Worm (Caenorhabditis elegans) whole organism, L4 larva: ENCODE results near the gene EEED8.12.

Experiments
- F10B5.3 ChIP-seq: sonication (generic microtip); optimal IDR thresholded peaks from 2 replicates; lab custom pipeline; 2016; ENCODE audit warnings: mild to moderate bottlenecking, missing genetic modification characterization, missing compliant biosample characterization
- F44E2.7 ChIP-seq: fragments of 200-800 bp; sonication (Bioruptor generic); IDR thresholded peaks from 2 replicates; pipeline ENCODE4 v2.1.2; 2022; ENCODE audit warnings: missing genetic modification characterization, missing compliant biosample characterization
- T20F7.1 ChIP-seq: fragments of 200-800 bp; sonication (Bioruptor generic); optimal IDR thresholded peaks from 2 replicates; lab custom pipeline; 2018; ENCODE audit warnings: mild to moderate bottlenecking, missing genetic modification characterization, missing compliant biosample characterization
- Y105C5A.15 ChIP-seq: fragments of 200-800 bp; sonication (Bioruptor generic); IDR thresholded peaks from 2 replicates; pipeline ENCODE4 v1.3.6; 2022; ENCODE audit warnings: missing genetic modification characterization, missing compliant biosample characterization
- Y48G9A.11 ChIP-seq: fragments of 200-800 bp; sonication (Bioruptor generic); IDR thresholded peaks from 2 replicates; pipeline ENCODE4 v1.3.6; 2022; ENCODE audit warnings: missing genetic modification reagents, missing genetic modification characterization, missing compliant biosample characterization
- ZK337.2 ChIP-seq: fragments of 200-800 bp; sonication (Bioruptor generic); IDR thresholded peaks from 2 replicates; pipeline ENCODE4 v1.3.6; 2022; ENCODE audit warnings: missing genetic modification reagents, missing genetic modification characterization, missing compliant biosample characterization
- ZK546.5 ChIP-seq, 2 experiments: sonication (generic microtip); optimal IDR thresholded peaks; 2 replicates each; lab custom pipeline; 2017; ENCODE audit warnings: missing biosample characterization in 2 of 2, missing genetic modification characterization in 2 of 2
- ceh-20 ChIP-seq: fragments of 200-800 bp; sonication (Bioruptor generic); IDR thresholded peaks from 2 replicates; pipeline ENCODE4 v1.3.6; 2022; ENCODE audit warnings: missing genetic modification reagents, missing genetic modification characterization, missing compliant biosample characterization
- ceh-44 ChIP-seq: fragments of 200-800 bp; sonication (Bioruptor generic); IDR thresholded peaks from 2 replicates; pipeline ENCODE4 v1.3.6; 2022; ENCODE audit warnings: missing genetic modification reagents, missing genetic modification characterization, missing compliant biosample characterization
- ces-1 ChIP-seq: fragments of 150-350 bp; sonication (generic microtip); optimal IDR thresholded peaks from 4 replicates; lab custom pipeline; 2014; ENCODE audit warnings: missing biosample characterization, missing genetic modification reagents, missing genetic modification characterization
- cey-2 ChIP-seq: sonication (generic microtip); optimal IDR thresholded peaks from 3 replicates; lab custom pipeline; 2017; ENCODE audit warnings: missing genetic modification characterization, mild to moderate bottlenecking, missing compliant biosample characterization, antibody characterized with exemption, borderline replicate concordance; ENCODE audit not compliant: insufficient read depth
- daf-8 ChIP-seq: fragments of 200-800 bp; sonication (Bioruptor generic); IDR thresholded peaks from 2 replicates; pipeline ENCODE4 v1.3.6; 2022; ENCODE audit warnings: missing genetic modification characterization, missing compliant biosample characterization
- dmd-8 ChIP-seq: fragments of 200-800 bp; sonication (Bioruptor generic); IDR thresholded peaks from 2 replicates; pipeline ENCODE4 v1.3.6; 2022; ENCODE audit warnings: missing genetic modification characterization, missing compliant biosample characterization
- dmd-9 ChIP-seq: fragments of 200-800 bp; sonication (Bioruptor generic); IDR thresholded peaks from 2 replicates; pipeline ENCODE4 v1.3.6; 2022; ENCODE audit warnings: missing genetic modification reagents, missing genetic modification characterization, missing compliant biosample characterization
- egl-43 ChIP-seq: fragments of 200-800 bp; sonication (Bioruptor generic); IDR thresholded peaks from 2 replicates; pipeline ENCODE4 v1.3.6; 2022; ENCODE audit warnings: missing genetic modification reagents, missing genetic modification characterization, missing compliant biosample characterization
- fos-1 ChIP-seq: fragments of 150-350 bp; optimal IDR thresholded peaks from 2 replicates; lab custom pipeline; 2014; ENCODE audit warnings: missing biosample characterization, missing genetic modification characterization
- hif-1 ChIP-seq, 2 experiments: sonication (generic microtip); optimal IDR thresholded peaks; 2 replicates each; lab custom pipeline; 2016 to 2017; ENCODE audit warnings: missing compliant biosample characterization in 2 of 2, missing genetic modification characterization in 2 of 2, missing genetic modification reagents in 2 of 2, missing genotype in 2 of 2, mild to moderate bottlenecking in 1 of 2
- hmg-1.1 ChIP-seq: fragments of 200-800 bp; sonication (Bioruptor generic); IDR thresholded peaks from 2 replicates; pipeline ENCODE4 v1.3.6; 2022; ENCODE audit warnings: missing genetic modification reagents, missing genetic modification characterization, missing compliant biosample characterization
- lim-7 ChIP-seq: fragments of 200-800 bp; sonication (Bioruptor generic); IDR thresholded peaks from 2 replicates; pipeline ENCODE4 v1.3.6; 2022; ENCODE audit warnings: missing genetic modification characterization, missing compliant biosample characterization
- lin-13 ChIP-seq: fragments of 150-350 bp; optimal IDR thresholded peaks from 2 replicates; lab custom pipeline; 2014; ENCODE audit warnings: missing biosample characterization, missing genetic modification reagents, missing genetic modification characterization
- lin-38 ChIP-seq: fragments of 200-800 bp; sonication (Bioruptor generic); IDR thresholded peaks from 2 replicates; pipeline ENCODE4 v1.3.6; 2022; ENCODE audit warnings: missing genetic modification reagents, missing genetic modification characterization, missing compliant biosample characterization
- madf-5 ChIP-seq, 2 experiments: fragments of 200-800 bp; sonication (Bioruptor generic); IDR thresholded peaks; 2 replicates each; pipeline ENCODE4 v1.3.6; 2022; ENCODE audit warnings: missing compliant biosample characterization in 2 of 2, missing genetic modification characterization in 2 of 2
- mdl-1 ChIP-seq, 2 experiments: fragments of 150-350 bp in 1 of 2; sonication (generic microtip) in 1 of 2; optimal IDR thresholded peaks; 2 replicates each; lab custom pipeline; 2014 to 2017; ENCODE audit warnings: missing biosample characterization in 2 of 2, missing genetic modification characterization in 2 of 2
- mdt-29 ChIP-seq: fragments of 200-800 bp; sonication (Bioruptor generic); IDR thresholded peaks from 2 replicates; pipeline ENCODE4 v1.3.6; 2022; ENCODE audit warnings: missing genetic modification reagents, missing genetic modification characterization, missing compliant biosample characterization
- mes-2 ChIP-seq: sonication (generic microtip); optimal IDR thresholded peaks from 2 replicates; lab custom pipeline; 2016; ENCODE audit warnings: missing genotype, mild to moderate bottlenecking, missing genetic modification characterization, missing compliant biosample characterization; ENCODE audit not compliant: poor library complexity, severe bottlenecking
- mxl-3 ChIP-seq: fragments of 200-800 bp; sonication (Bioruptor generic); optimal IDR thresholded peaks from 2 replicates; lab custom pipeline; 2018; ENCODE audit warnings: mild to moderate bottlenecking, missing genetic modification characterization, missing compliant biosample characterization
- nhr-10 ChIP-seq: fragments of 150-350 bp; optimal IDR thresholded peaks from 2 replicates; lab custom pipeline; 2014; ENCODE audit warnings: missing biosample characterization, missing genetic modification characterization
- nhr-102 ChIP-seq: sonication (generic microtip); optimal IDR thresholded peaks from 2 replicates; lab custom pipeline; 2016; ENCODE audit warnings: mild to moderate bottlenecking, missing genetic modification characterization, moderate library complexity, missing compliant biosample characterization
- nhr-42 ChIP-seq: fragments of 200-800 bp; sonication (Bioruptor generic); IDR thresholded peaks from 2 replicates; pipeline ENCODE4 v1.3.6; 2022; ENCODE audit warnings: missing genetic modification characterization, missing compliant biosample characterization
- nhr-48 ChIP-seq: sonication (generic microtip); optimal IDR thresholded peaks from 2 replicates; lab custom pipeline; 2016; ENCODE audit warnings: mild to moderate bottlenecking, missing genetic modification characterization, missing compliant biosample characterization
- nhr-6 ChIP-seq: fragments of 150-350 bp; optimal IDR thresholded peaks from 2 replicates; lab custom pipeline; 2014; ENCODE audit warnings: missing biosample characterization, missing genetic modification characterization
- pha-4 ChIP-seq, 2 experiments: fragments of 150-350 bp in 1 of 2; fragments of 200-800 bp in 1 of 2; sonication (Bioruptor generic) in 1 of 2; IDR thresholded peaks in 1 of 2; optimal IDR thresholded peaks in 1 of 2; 2 replicates each; pipeline versions ENCODE4 v1.3.6 to Lab custom; 2014 to 2022; ENCODE audit warnings: missing genetic modification characterization in 2 of 2, missing genetic modification reagents in 2 of 2, missing biosample characterization in 1 of 2, missing compliant biosample characterization in 1 of 2
- php-3 ChIP-seq: fragments of 200-800 bp; sonication (Bioruptor generic); IDR thresholded peaks from 2 replicates; pipeline ENCODE4 v1.3.6; 2022; ENCODE audit warnings: missing genetic modification reagents, missing genetic modification characterization, missing compliant biosample characterization
- snpc-4 ChIP-seq: fragments of 150-350 bp; optimal IDR thresholded peaks from 2 replicates; lab custom pipeline; 2014; ENCODE audit warnings: missing biosample characterization, missing genetic modification characterization
- unc-130 ChIP-seq: sonication (generic microtip); optimal IDR thresholded peaks from 2 replicates; lab custom pipeline; 2016; ENCODE audit warnings: missing genetic modification reagents, missing genetic modification characterization, missing compliant biosample characterization
- unc-39 ChIP-seq: sonication (generic microtip); optimal IDR thresholded peaks from 2 replicates; lab custom pipeline; 2017; ENCODE audit warnings: missing biosample characterization, missing genetic modification characterization
- unc-62 ChIP-seq, 3 experiments: fragments of 150-350 bp in 1 of 3; sonication (generic microtip); optimal IDR thresholded peaks in 2 of 3; peaks in 1 of 3; 1 replicate in 1 of 3; 2 replicates in 2 of 3; lab custom pipeline; 2014 to 2017; ENCODE audit warnings: missing biosample characterization in 3 of 3, missing genetic modification characterization in 3 of 3, missing genetic modification reagents in 3 of 3, missing genotype in 1 of 3
- zfp-3 ChIP-seq: fragments of 200-800 bp; sonication (Bioruptor generic); conservative IDR thresholded peaks from 2 replicates; pipeline ENCODE4 v1.3.6; 2022; ENCODE audit warnings: missing genetic modification reagents, missing genetic modification characterization, missing compliant biosample characterization

The EEED8.12 gene

ce11 chrII:5408924-5409323, at the start of gene EEED8.12, which contains the start of gene EEED8.4:
Gene EEED8.12, minus strand, starts transcription at chrII:5409024.
Gene EEED8.4, plus strand, starts transcription at chrII:5409319.
- no peak for TF ChIP-seq dmd-9 (GFP tag; lab: Robert Waterston, UW)
- TF ChIP-seq hif-1 (tag; optimal IDR thresholded peaks at IDR 0.05; lab: Kevin White, UChicago) = no peak
- TF ChIP-seq F10B5.3 (tag; lab: Kevin White, UChicago) = no peak
- TF ChIP-seq mxl-3 = no peak
- no peak for TF ChIP-seq nhr-102 (tag; lab: Kevin White, UChicago)
- no peak for TF ChIP-seq ceh-20 (GFP tag; lab: Robert Waterston, UW)
- no peak for TF ChIP-seq nhr-48 (tag; lab: Kevin White, UChicago)
- TF ChIP-seq mdt-29 = no peak
- TF ChIP-seq lim-7 (GFP tag; lab: Robert Waterston, UW) = no peak
- no peak for TF ChIP-seq pha-4 (GFP tag; IDR thresholded peaks at IDR 0.05; lab: Robert Waterston, UW)
- no peak for TF ChIP-seq pha-4 (tag; optimal IDR thresholded peaks at IDR 0.05; lab: Kevin White, UChicago)
- no peak for TF ChIP-seq mdl-1 (tag; optimal IDR thresholded peaks at IDR 0.05; lab: Kevin White, UChicago)
- TF ChIP-seq nhr-10 (tag; lab: Kevin White, UChicago) = no peak
- no peak for TF ChIP-seq mes-2
- TF ChIP-seq nhr-6 (tag; lab: Kevin White, UChicago) = no peak
- no peak for TF ChIP-seq dmd-8 (GFP tag; lab: Robert Waterston, UW)
- no peak for TF ChIP-seq ceh-44
- no peak for TF ChIP-seq cey-2

DNA sequence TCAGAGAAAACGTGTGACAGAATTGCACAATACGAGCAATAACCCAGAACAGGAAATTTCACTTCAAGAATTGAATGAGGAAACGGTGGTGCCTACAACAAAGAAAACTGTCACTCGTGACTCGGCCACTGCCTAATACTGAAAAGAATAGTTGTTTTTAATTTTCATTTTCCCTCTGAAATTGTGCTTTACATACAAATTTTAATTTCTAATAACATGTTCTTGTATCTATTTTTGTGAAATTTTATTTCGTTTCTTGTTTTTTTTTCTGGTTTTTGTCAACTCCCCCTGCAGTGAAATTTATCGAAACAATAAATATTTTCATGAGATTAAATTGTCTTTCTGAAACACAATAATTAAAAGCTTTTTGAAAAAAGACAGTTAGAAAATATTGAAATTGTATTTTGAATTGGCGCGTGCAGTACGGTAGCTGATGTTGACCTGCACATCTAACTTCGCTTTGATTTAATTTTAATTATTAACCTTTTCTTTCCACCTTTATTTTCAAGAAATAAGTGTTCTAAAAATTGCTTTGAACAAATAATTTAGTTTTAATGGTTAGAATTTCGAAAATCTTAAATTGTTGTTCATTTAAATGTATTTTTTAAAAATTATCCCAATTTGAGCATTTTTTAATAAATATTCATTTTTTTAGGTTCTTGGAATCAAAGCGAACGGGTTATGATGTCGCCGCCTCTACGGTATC, 47.0 kb upstream of the EEED8.12 start, which contains the start of gene daz-1:
Gene daz-1, plus strand, starts transcription at position 656 of the 706 bp plus-strand sequence.
- TF ChIP-seq ZK337.2 (GFP tag; lab: Robert Waterston, UW) (no peak), nhr-42 (GFP tag; lab: Robert Waterston, UW) (no peak), T20F7.1 (GFP tag; lab: Kevin White, UChicago) (no peak), unc-39 (tag; lab: Kevin White, UChicago) (no peak), fos-1 (tag; lab: Kevin White, UChicago) (no peak), lin-38 (GFP tag; lab: Robert Waterston, UW) (no peak; the same call in 1 of the 2 replicates), unc-130 (peak; percentile 18), unc-62 (GFP tag; optimal IDR thresholded peaks at IDR 0.05 in 1 of 2; lab: Kevin White, UChicago) (peak in 1 of 2 experiments; percentile 91), unc-62 (tag; optimal IDR thresholded peaks at IDR 0.05; lab: Kevin White, UChicago) (no peak), Y48G9A.11 (GFP tag; lab: Robert Waterston, UW) (no peak), zfp-3 (GFP tag; lab: Robert Waterston, UW) (no peak), madf-5 (GFP tag; IDR thresholded peaks at IDR 0.05; lab: Robert Waterston, UW) (no peak), lin-13 (GFP tag; lab: Kevin White, UChicago) (no peak), snpc-4 (tag; lab: Kevin White, UChicago) (no peak)

- TF ChIP-seq Y105C5A.15 (GFP tag; lab: Robert Waterston, UW) = no peak
- no peak for TF ChIP-seq lin-38 (GFP tag; lab: Robert Waterston, UW)
- TF ChIP-seq madf-5 (GFP tag; IDR thresholded peaks at IDR 0.05; lab: Robert Waterston, UW) = no peak
- no peak for TF ChIP-seq ces-1 (GFP tag; lab: Kevin White, UChicago)
- TF ChIP-seq F44E2.7 (GFP tag; lab: Robert Waterston, UW) = no peak
- no peak for TF ChIP-seq hmg-1.1 (GFP tag; lab: Robert Waterston, UW)
- no peak for TF ChIP-seq egl-43 (GFP tag; lab: Robert Waterston, UW)
- no peak for TF ChIP-seq ZK546.5 (tag; optimal IDR thresholded peaks at IDR 0.05; lab: Kevin White, UChicago)
- no peak for TF ChIP-seq php-3 (GFP tag; lab: Robert Waterston, UW)
- no peak for TF ChIP-seq daf-8
- TF ChIP-seq, all 104 proteins: peak for 0
These were observed 44.7 kb upstream of the EEED8.12 start, which contains the start of gene dhs-5 for ce11 chrII:5453547-5453946. Gene dhs-5, plus strand, starts transcription at chrII:5453847.
